Worm (Caenorhabditis elegans): ENCODE results near the gene clec-213.

- TF ChIP-seq nfya-2 (GFP tag; IDR thresholded peaks at IDR 0.05) = no peak
- TF ChIP-seq hlh-12 (tag; optimal IDR thresholded peaks at IDR 0.05) = no peak
- TF ChIP-seq lsy-27 (tag; optimal IDR thresholded peaks at IDR 0.05; ENCODE audit: borderline replicate concordance, insufficient read depth) = no peak
- no peak for TF ChIP-seq snpc-3.4 (tag; optimal IDR thresholded peaks at IDR 0.05)
- no peak for TF ChIP-seq B0035.1 (tag; optimal IDR thresholded peaks at IDR 0.05)
- no peak for TF ChIP-seq madf-6 (GFP tag; IDR thresholded peaks at IDR 0.05)
- no peak for TF ChIP-seq Y79H2A.3 (GFP tag; conservative IDR thresholded peaks at IDR 0.05)
- TF ChIP-seq ceh-58 (GFP tag; IDR thresholded peaks at IDR 0.05) = no peak
- no peak for TF ChIP-seq aptf-3 (GFP tag; IDR thresholded peaks at IDR 0.05)
- no peak for TF ChIP-seq tbp1 (GFP tag; optimal IDR thresholded peaks at IDR 0.05)
- TF ChIP-seq mcd-1 (GFP tag; IDR thresholded peaks at IDR 0.05) = no peak
- no peak for TF ChIP-seq K12H6.12 (tag; optimal IDR thresholded peaks at IDR 0.05)
- TF ChIP-seq ztf-6 (GFP tag; IDR thresholded peaks at IDR 0.05) = no peak
Observed at ce11 chrV:7635469-7635868, 30.5 kb downstream of the clec-213 start, which contains the start of gene srd-29.
